Fruit fly (Drosophila melanogaster): ENCODE measurements around the gene D19B.
"Not testable (repeated sequence)": the region's sequence is repeated elsewhere in the genome, so short reads cannot be mapped to it uniquely, and the experiment has no call there.

The D19B gene

dm6 chr3L:6150757-6151354 lies 33.9 kb downstream of the D19B start, which contains the start of the genes Cpr65Ax2 and Lcp65Aa:
Gene Cpr65Ax2 (minus strand): TSS chr3L:6150857.
Gene Lcp65Aa (plus strand): TSS chr3L:6151304.
- not testable (repeated sequence) for TF ChIP-seq toe, CG1620, CG7045 (GFP tag; optimal IDR thresholded peaks at IDR 0.05)

dm6 chr3L:6149248-6149647 lies 35.5 kb downstream of the D19B start, which contains the start of gene Lcp65Ab1:
Gene Lcp65Ab1 (plus strand): TSS chr3L:6149548.
- TF ChIP-seq Hr96, toe, CG7045 (GFP tag; optimal IDR thresholded peaks at IDR 0.05): not testable (repeated sequence)

- not testable (repeated sequence) for TF ChIP-seq bab1, CG5204, Clk (GFP tag; optimal IDR thresholded peaks at IDR 0.05)
Measured at dm6 chr3L:6147887-6148286, 36.8 kb downstream of the D19B start, which contains the start of gene Cpr65Ax1. Gene Cpr65Ax1 (minus strand): TSS chr3L:6147987.

- TF ChIP-seq Hr96 (GFP tag; optimal IDR thresholded peaks at IDR 0.05); CG33017 (tag; optimal IDR thresholded peaks at IDR 0.05); Clk (GFP tag; optimal IDR thresholded peaks at IDR 0.05): not testable (repeated sequence)
Measured at dm6 chr3L:6146374-6146773, 38.3 kb downstream of the D19B start, which contains the start of gene Lcp65Ab2. Gene Lcp65Ab2 (plus strand): TSS chr3L:6146674.

dm6 chr3L:6144769-6145220 lies 39.9 kb downstream of the D19B start, which contains the start of gene Lcp65Ac:
Gene Lcp65Ac (plus strand): TSS chr3L:6144819.
- TF ChIP-seq CG1620 (GFP tag; optimal IDR thresholded peaks at IDR 0.05) (no peak), CG5204 (GFP tag; optimal IDR thresholded peaks at IDR 0.05) (no peak), cic (GFP tag; optimal IDR thresholded peaks at IDR 0.05) (no peak), CG33017 (tag; optimal IDR thresholded peaks at IDR 0.05) (no peak), CG12768 (GFP tag; optimal IDR thresholded peaks at IDR 0.05) (no peak), Mnt (GFP tag; optimal IDR thresholded peaks at IDR 0.05) (no peak), toe (GFP tag; optimal IDR thresholded peaks at IDR 0.05) (no peak), bab1 (GFP tag; optimal IDR thresholded peaks at IDR 0.05) (no peak), pad (GFP tag; optimal IDR thresholded peaks at IDR 0.05) (no peak), tj (GFP tag; optimal IDR thresholded peaks at IDR 0.05) (no peak), ovo (GFP tag; optimal IDR thresholded peaks at IDR 0.05) (no peak), CG11617 (GFP tag; optimal IDR thresholded peaks at IDR 0.05) (no peak), kay (GFP tag; ENCODE audit: borderline replicate concordance) (no peak), cnc (optimal IDR thresholded peaks at IDR 0.05) (no peak), CG7045 (GFP tag; optimal IDR thresholded peaks at IDR 0.05) (no peak), Crg-1 (GFP tag; optimal IDR thresholded peaks at IDR 0.05) (no peak), Clk (GFP tag; optimal IDR thresholded peaks at IDR 0.05) (no peak), CG7101 (tag; optimal IDR thresholded peaks at IDR 0.05) (no peak), CG14711 (tag; optimal IDR thresholded peaks at IDR 0.05) (no peak), Hr96 (GFP tag; optimal IDR thresholded peaks at IDR 0.05) (no peak)

dm6 chr3L:6143188-6143755 lies 41.4 kb downstream of the D19B start, which contains the start of gene Lcp65Ad:
Gene Lcp65Ad (plus strand): TSS chr3L:6143395.
- TF ChIP-seq Mnt (GFP tag; optimal IDR thresholded peaks at IDR 0.05) (no peak), CG12768 (GFP tag; optimal IDR thresholded peaks at IDR 0.05) (no peak), CG14711 (tag; optimal IDR thresholded peaks at IDR 0.05) (no peak), bab1 (GFP tag; optimal IDR thresholded peaks at IDR 0.05) (no peak), CG33017 (tag; optimal IDR thresholded peaks at IDR 0.05) (no peak), CG1620 (GFP tag; optimal IDR thresholded peaks at IDR 0.05) (no peak), tj (GFP tag; optimal IDR thresholded peaks at IDR 0.05) (no peak), toe (GFP tag; optimal IDR thresholded peaks at IDR 0.05) (no peak), CG5204 (GFP tag; optimal IDR thresholded peaks at IDR 0.05) (no peak), pad (GFP tag; optimal IDR thresholded peaks at IDR 0.05) (no peak), ovo (GFP tag; optimal IDR thresholded peaks at IDR 0.05) (no peak)

dm6 chr3L:6142313-6142712 lies 42.4 kb downstream of the D19B start, which contains the start of gene Cpr65Aw:
Gene Cpr65Aw (minus strand): TSS chr3L:6142413.
- TF ChIP-seq pad (GFP tag; optimal IDR thresholded peaks at IDR 0.05), result no peak
- TF ChIP-seq kay (GFP tag; ENCODE audit: borderline replicate concordance), result no peak
- TF ChIP-seq tj (GFP tag; optimal IDR thresholded peaks at IDR 0.05), result no peak
- TF ChIP-seq Hr96 (GFP tag; optimal IDR thresholded peaks at IDR 0.05), result no peak
- TF ChIP-seq toe (GFP tag; optimal IDR thresholded peaks at IDR 0.05), result no peak
- no peak for TF ChIP-seq cnc (optimal IDR thresholded peaks at IDR 0.05)
- no peak for TF ChIP-seq CG11617 (GFP tag; optimal IDR thresholded peaks at IDR 0.05)
- no peak for TF ChIP-seq cic (GFP tag; optimal IDR thresholded peaks at IDR 0.05)
- no peak for TF ChIP-seq CG7101 (tag; optimal IDR thresholded peaks at IDR 0.05)
- no peak for TF ChIP-seq Clk (GFP tag; optimal IDR thresholded peaks at IDR 0.05)
- no peak for TF ChIP-seq CG5204 (GFP tag; optimal IDR thresholded peaks at IDR 0.05)
- TF ChIP-seq bab1 (GFP tag; optimal IDR thresholded peaks at IDR 0.05), result no peak
- no peak for TF ChIP-seq Crg-1 (GFP tag; optimal IDR thresholded peaks at IDR 0.05)
- TF ChIP-seq ovo (GFP tag; optimal IDR thresholded peaks at IDR 0.05), result no peak
- no peak for TF ChIP-seq CG1620 (GFP tag; optimal IDR thresholded peaks at IDR 0.05)
- TF ChIP-seq CG12768 (GFP tag; optimal IDR thresholded peaks at IDR 0.05), result no peak
- TF ChIP-seq Mnt (GFP tag; optimal IDR thresholded peaks at IDR 0.05), result no peak
